Worm (Caenorhabditis elegans): ENCODE data around the gene T14G8.3.

The T14G8.3 gene

ce11 chrX:12869412-12869811, 8.4 kb downstream of the T14G8.3 start:
- TF ChIP-seq lin-15B (tag; optimal IDR thresholded peaks at IDR 0.05) (no peak), blmp-1 (tag; optimal IDR thresholded peaks at IDR 0.05) (peak; percentile 5), skn-1 (tag; optimal IDR thresholded peaks at IDR 0.05) (peak; percentile 55)

- TF ChIP-seq mdl-1 (tag; optimal IDR thresholded peaks at IDR 0.05) (peak in 1 of 2 experiments; percentile 38), nhr-85 (tag) (peak; percentile 7), rnt-1 (tag; optimal IDR thresholded peaks at IDR 0.05) (peak; percentile 79), alr-1 (tag; optimal IDR thresholded peaks at IDR 0.05; ENCODE audit: borderline replicate concordance) (no peak), fos-1 (tag; optimal IDR thresholded peaks at IDR 0.05) (no peak), lin-14 (GFP tag; optimal IDR thresholded peaks at IDR 0.05) (peak; percentile 78), snu-23 (GFP tag; optimal IDR thresholded peaks at IDR 0.05) (peak; percentile 41), nhr-47 (tag; optimal IDR thresholded peaks at IDR 0.05) (peak; percentile 16), ceh-90 (tag; optimal IDR thresholded peaks at IDR 0.05) (no peak), ceh-88 (GFP tag; IDR thresholded peaks at IDR 0.05) (no peak), egl-27 (tag; optimal IDR thresholded peaks at IDR 0.05) (no peak), pag-3 (tag; optimal IDR thresholded peaks at IDR 0.05; ENCODE audit: borderline replicate concordance, insufficient read depth) (no peak), nhr-71 (tag; optimal IDR thresholded peaks at IDR 0.05) (peak; percentile 85), tlp-1 (tag; optimal IDR thresholded peaks at IDR 0.05) (peak; percentile 16), ama-1 (optimal IDR thresholded peaks at IDR 0.05) (no peak), isw-1 (GFP tag; IDR thresholded peaks at IDR 0.05) (no peak), efl-1 (optimal IDR thresholded peaks at IDR 0.05) (peak in 1 of 2 experiments; percentile 1), efl-1 (GFP tag; optimal IDR thresholded peaks at IDR 0.05 in 1 of 2) (no peak), lsy-2 (tag; optimal IDR thresholded peaks at IDR 0.05) (peak in 1 of 2 experiments; percentile 24), nhr-237 (tag; optimal IDR thresholded peaks at IDR 0.05) (no peak), tbx-2 (tag; optimal IDR thresholded peaks at IDR 0.05) (peak; percentile 2), lin-39 (tag; optimal IDR thresholded peaks at IDR 0.05) (peak; percentile 51), nhr-20 (tag; optimal IDR thresholded peaks at IDR 0.05) (peak; percentile 49), nhr-19 (GFP tag; conservative IDR thresholded peaks at IDR 0.05) (peak; percentile 63)
Measured at ce11 chrX:12869827-12870394, 8.9 kb downstream of the T14G8.3 start.

ce11 chrX:12872022-12872888, 11.2 kb downstream of the T14G8.3 start:
- TF ChIP-seq elt-2 (tag; optimal IDR thresholded peaks at IDR 0.05) (peak; percentile 100), skn-1 (tag; optimal IDR thresholded peaks at IDR 0.05) (peak; percentile 63), mef-2 (tag; optimal IDR thresholded peaks at IDR 0.05) (peak; percentile 74), fkh-10 (GFP tag; optimal IDR thresholded peaks at IDR 0.05) (no peak), nhr-47 (tag; optimal IDR thresholded peaks at IDR 0.05) (peak; percentile 82), pqm-1 (tag; optimal IDR thresholded peaks at IDR 0.05) (peak; percentile 16), ceh-88 (GFP tag; IDR thresholded peaks at IDR 0.05) (0 out of 2 replicates have a peak, but pooled peaks have one; percentile 31), lsy-2 (tag; optimal IDR thresholded peaks at IDR 0.05) (peak; percentile 69 to 80), Y116A8C.19 (tag; optimal IDR thresholded peaks at IDR 0.05; ENCODE audit: borderline replicate concordance) (no peak), C04F5.9 (tag; optimal IDR thresholded peaks at IDR 0.05) (no peak), snpc-4 (tag; optimal IDR thresholded peaks at IDR 0.05) (peak; percentile 3), hpl-2 (GFP tag; optimal IDR thresholded peaks at IDR 0.05) (peak; percentile 69), swsn-7 (tag; optimal IDR thresholded peaks at IDR 0.05) (peak; percentile 75), egl-27 (tag; optimal IDR thresholded peaks at IDR 0.05) (peak; percentile 39 to 88), mdl-1 (tag; optimal IDR thresholded peaks at IDR 0.05) (peak; percentile 87 to 100), nhr-71 (tag; optimal IDR thresholded peaks at IDR 0.05) (peak; percentile 98), lir-3 (tag; optimal IDR thresholded peaks at IDR 0.05; ENCODE audit: poor library complexity) (peak; percentile 54), unc-98 (GFP tag; IDR thresholded peaks at IDR 0.05) (no peak), mep-1 (tag; optimal IDR thresholded peaks at IDR 0.05) (peak; percentile 66), ceh-90 (tag; optimal IDR thresholded peaks at IDR 0.05) (no peak), nhr-77 (tag; optimal IDR thresholded peaks at IDR 0.05) (peak; percentile 74), F16B12.6 (tag; optimal IDR thresholded peaks at IDR 0.05) (no peak), C16A3.4 (tag; optimal IDR thresholded peaks at IDR 0.05) (peak; percentile 52), nhr-12 (tag; optimal IDR thresholded peaks at IDR 0.05) (no peak), efl-3 (GFP tag; optimal IDR thresholded peaks at IDR 0.05) (no peak), ceh-63 (GFP tag; optimal IDR thresholded peaks at IDR 0.05) (no peak), fos-1 (tag; optimal IDR thresholded peaks at IDR 0.05) (peak; percentile 63), nhr-237 (tag; optimal IDR thresholded peaks at IDR 0.05) (peak; percentile 4), xbp-1 (tag; optimal IDR thresholded peaks at IDR 0.05) (peak; percentile 77), unc-86 (tag; optimal IDR thresholded peaks at IDR 0.05) (no peak)

Data from whole organism, L1 larva.